Worm (Caenorhabditis elegans): ENCODE measurements around the gene rip-1.
"Not testable (repeated sequence)": the region's sequence is repeated elsewhere in the genome, so short reads cannot be mapped to it uniquely, and the experiment has no call there.

DNA sequence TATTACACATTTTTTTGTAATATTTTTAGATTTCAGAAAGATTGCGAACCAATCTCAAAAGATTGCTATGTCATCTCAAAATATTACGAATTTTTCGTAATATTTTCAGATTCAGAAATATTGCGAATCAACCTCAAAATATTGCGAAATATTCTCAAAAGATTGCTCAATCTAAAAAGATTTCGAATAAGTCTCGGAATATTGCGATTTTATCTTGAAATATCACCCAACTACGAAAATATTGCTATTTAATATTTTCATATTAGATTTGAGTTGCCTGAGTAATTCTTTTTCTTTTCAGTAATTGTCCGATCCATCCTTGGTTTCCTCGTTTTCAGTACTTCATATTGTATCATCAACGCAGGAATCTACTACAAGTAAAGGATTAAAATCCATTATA, 36.7 kb downstream of the rip-1 start, which contains the start of gene Y70G10A.4:
- not testable (repeated sequence) for TF ChIP-seq flt-1 (GFP tag; IDR thresholded peaks at IDR 0.05); tab-1 (GFP tag; IDR thresholded peaks at IDR 0.05); med-1 (GFP tag; optimal IDR thresholded peaks at IDR 0.05; ENCODE audit: insufficient read depth); cog-1 (tag; optimal IDR thresholded peaks at IDR 0.05); ref-1 (GFP tag; conservative IDR thresholded peaks at IDR 0.05)

All from whole organism, midembryonic.